In the genomic region with DNA sequence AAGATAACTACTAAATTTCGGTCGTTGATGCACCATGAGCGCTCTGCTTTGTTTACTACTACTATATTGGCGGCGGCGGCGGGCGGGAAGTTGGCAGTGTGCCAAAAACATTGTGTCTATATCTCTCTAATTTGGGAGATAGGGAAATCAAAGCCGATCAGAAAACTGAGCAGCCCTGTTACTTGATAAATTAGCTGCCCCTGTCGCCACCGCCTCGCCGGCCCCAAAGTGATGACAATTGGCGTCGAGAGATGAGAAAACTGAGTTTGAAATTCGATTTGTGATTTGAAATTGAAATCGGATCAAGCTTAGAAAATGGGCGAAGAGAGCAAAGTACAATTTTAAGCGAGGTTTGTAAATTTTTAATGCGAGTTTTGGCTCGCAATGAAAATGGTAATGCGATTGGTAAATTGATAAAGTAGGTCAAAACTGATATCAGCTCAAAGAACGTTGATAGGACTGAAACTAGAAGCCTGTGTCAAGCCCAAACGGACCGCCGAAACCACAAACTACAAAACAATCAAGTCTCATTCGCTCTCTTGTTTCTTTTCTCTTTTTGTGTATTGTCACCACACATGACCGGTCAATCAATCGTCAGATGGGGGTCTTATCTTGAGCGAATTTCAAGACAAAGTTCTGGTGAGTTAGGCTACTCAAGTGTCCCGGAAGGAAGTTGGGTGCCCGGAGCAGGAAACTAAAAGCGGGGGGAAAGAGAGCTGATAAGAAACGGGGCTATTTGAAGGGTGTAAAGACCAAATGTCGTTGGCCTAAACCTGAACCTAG, we compare ENCODE assay signal across 1 worm cellular context.
TF ChIP-seq lines count a peak whose summit lies in the region.

No protein-coding gene starts in this region.

TF ChIP-seq in whole organism, L1 larva, 84 proteins besides CTCF, POLR2A, EP300 and RAD21 (continued from another document):
- TF ChIP-seq fkh-4 (tag; optimal IDR thresholded peaks at IDR 0.05; lab: Kevin White, UChicago; ENCODE audit: borderline replicate concordance) (no peak), lsy-2 (tag; optimal IDR thresholded peaks at IDR 0.05; lab: Kevin White, UChicago) (no peak), unc-30 (tag; optimal IDR thresholded peaks at IDR 0.05; lab: Kevin White, UChicago) (no peak)
TF ChIP-seq in whole organism, L1 larva: peak in this region for 10.
